Fruit fly (Drosophila melanogaster) whole organism, embryonic: ENCODE measurements around the gene CG3505.

Experiments used
- CG6689 ChIP-seq: fragments of 200-800 bp; sonication (Bioruptor generic); IDR thresholded peaks from 2 replicates; pipeline ENCODE4 v1.3.6; 2022; ENCODE audit warnings: missing biosample characterization, missing genetic modification characterization
- wor ChIP-seq: fragments of 200-800 bp; sonication (Bioruptor generic); IDR thresholded peaks from 2 replicates; pipeline ENCODE4 v1.3.6; 2022; ENCODE audit warnings: missing biosample characterization, missing genetic modification characterization

DNA sequence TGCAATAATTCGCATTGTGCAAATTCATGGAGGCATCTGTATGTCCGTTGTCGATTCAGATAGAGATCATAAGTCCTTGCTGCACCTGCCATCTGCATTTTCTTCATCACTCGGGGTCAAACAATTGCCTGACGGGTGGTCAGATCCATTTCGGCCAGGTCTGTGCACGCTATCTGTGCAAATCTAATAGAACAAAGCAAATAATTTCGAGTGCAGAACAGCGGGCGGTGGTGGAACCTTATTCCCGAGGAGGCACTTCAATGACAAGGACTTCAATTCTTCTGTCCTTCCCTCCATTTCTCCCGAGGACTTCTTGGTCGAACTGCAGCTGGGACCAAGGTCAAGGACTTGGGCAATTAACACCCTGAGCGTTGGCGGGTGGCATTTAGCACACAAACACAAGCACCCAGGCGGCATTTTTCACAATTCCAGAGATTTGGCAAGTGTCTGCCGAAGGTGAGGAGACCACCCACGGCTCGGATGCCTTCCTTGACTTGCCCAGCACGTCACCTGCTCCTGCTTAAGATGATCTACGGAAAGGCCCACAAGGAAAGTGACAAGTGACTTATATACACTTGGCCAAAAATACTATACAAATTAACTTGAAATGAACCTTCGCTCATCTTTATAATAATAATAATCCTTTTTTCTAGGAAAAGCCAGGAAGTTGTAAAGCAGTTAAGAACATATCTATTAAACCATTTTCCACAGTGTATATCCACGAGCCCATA, 22.3 kb downstream of the CG3505 start:
- no peak for TF ChIP-seq wor
- TF ChIP-seq CG6689 (GFP tag; lab: Robert Waterston, UW), result no peak
